Fruit fly (Drosophila melanogaster) whole organism, embryonic: ENCODE measurements around the gene Trm7-32.
A peak's percentile ranks its signal among the peaks of the same experiment; 100 is the strongest.

Experiments used
- ATbp ChIP-seq: fragments of 200-800 bp; sonication (Bioruptor generic); optimal IDR thresholded peaks from 2 replicates; lab custom pipeline; 2017; ENCODE audit warnings: missing biosample characterization, mild to moderate bottlenecking, missing genetic modification characterization, missing genetic modification reagents
- Bgb ChIP-seq: fragments of 200-800 bp; sonication (Bioruptor generic); IDR thresholded peaks from 2 replicates; pipeline ENCODE4 v1.3.6; 2022; ENCODE audit warnings: missing biosample characterization, missing genetic modification characterization; ENCODE audit not compliant: partially characterized antibody
- CG10209 ChIP-seq: fragments of 200-800 bp; sonication (Bioruptor generic); optimal IDR thresholded peaks from 3 replicates; lab custom pipeline; 2017; ENCODE audit warnings: missing biosample characterization, mild to moderate bottlenecking, missing genetic modification characterization, missing genetic modification reagents
- CG1024 ChIP-seq: fragments of 200-800 bp; sonication (Bioruptor generic); IDR thresholded peaks from 2 replicates; pipeline ENCODE4 v1.3.6; 2022; ENCODE audit warnings: missing biosample characterization, missing genetic modification characterization
- CG11504 ChIP-seq: fragments of 200-800 bp; sonication (Bioruptor generic); optimal IDR thresholded peaks from 3 replicates; lab custom pipeline; 2019; ENCODE audit warnings: missing biosample characterization, mild to moderate bottlenecking, missing genetic modification characterization, moderate library complexity
- CG13123 ChIP-seq: fragments of 200-800 bp; sonication (Bioruptor generic); optimal IDR thresholded peaks from 2 replicates; lab custom pipeline; 2016; ENCODE audit warnings: missing biosample characterization, missing genetic modification characterization
- CG13775 ChIP-seq: fragments of 200-800 bp; sonication (Bioruptor generic); optimal IDR thresholded peaks from 3 replicates; lab custom pipeline; 2017; ENCODE audit warnings: missing biosample characterization, mild to moderate bottlenecking, missing genetic modification characterization
- CG14014 ChIP-seq: fragments of 200-800 bp; sonication (Bioruptor generic); IDR thresholded peaks from 2 replicates; pipeline ENCODE4 v1.3.6; 2022; ENCODE audit warnings: missing biosample characterization, missing genetic modification characterization
- CG17186 ChIP-seq: fragments of 200-800 bp; sonication (Bioruptor generic); optimal IDR thresholded peaks from 3 replicates; lab custom pipeline; 2017; ENCODE audit warnings: missing biosample characterization, missing genetic modification reagents, missing genetic modification characterization
- CG34422 ChIP-seq: fragments of 200-800 bp; sonication (Bioruptor generic); IDR thresholded peaks from 3 replicates; pipeline ENCODE4 v1.3.6; 2022; ENCODE audit warnings: missing biosample characterization, missing genetic modification characterization
- CG4424 ChIP-seq: fragments of 200-800 bp; sonication (Bioruptor generic); optimal IDR thresholded peaks from 3 replicates; lab custom pipeline; 2016; ENCODE audit warnings: missing biosample characterization, missing genetic modification characterization
- CG6689 ChIP-seq: fragments of 200-800 bp; sonication (Bioruptor generic); IDR thresholded peaks from 2 replicates; pipeline ENCODE4 v1.3.6; 2022; ENCODE audit warnings: missing biosample characterization, missing genetic modification characterization
- CG7928 ChIP-seq: fragments of 200-800 bp; sonication (Bioruptor generic); optimal IDR thresholded peaks from 2 replicates; lab custom pipeline; 2017; ENCODE audit warnings: missing biosample characterization, mild to moderate bottlenecking, missing genetic modification characterization
- D19A ChIP-seq: fragments of 200-800 bp; optimal IDR thresholded peaks from 3 replicates; lab custom pipeline; 2019; ENCODE audit warnings: missing biosample characterization, mild to moderate bottlenecking, missing genetic modification characterization, moderate library complexity
- Dll ChIP-seq: fragments of 200-800 bp; sonication (Bioruptor generic); IDR thresholded peaks from 4 replicates; pipeline ENCODE4 v1.3.6; 2022; ENCODE audit warnings: missing biosample characterization, missing genetic modification characterization; ENCODE audit not compliant: partially characterized antibody
- NC2α ChIP-seq: fragments of 200-800 bp; sonication (Bioruptor generic); optimal IDR thresholded peaks from 2 replicates; lab custom pipeline; 2016; ENCODE audit warnings: missing biosample characterization, missing genetic modification characterization
- NK7.1 ChIP-seq: fragments of 200-800 bp; sonication (Bioruptor generic); optimal IDR thresholded peaks from 3 replicates; lab custom pipeline; 2016; ENCODE audit warnings: missing biosample characterization, missing genetic modification characterization
- Neu2 ChIP-seq: fragments of 200-800 bp; sonication (Bioruptor generic); optimal IDR thresholded peaks from 3 replicates; lab custom pipeline; 2016; ENCODE audit warnings: missing biosample characterization, missing genetic modification characterization, borderline replicate concordance
- Opbp ChIP-seq: fragments of 200-800 bp; sonication (Bioruptor generic); IDR thresholded peaks from 3 replicates; pipeline ENCODE4 v1.3.6; 2022; ENCODE audit warnings: missing biosample characterization, missing genetic modification characterization; ENCODE audit not compliant: partially characterized antibody
- Sry-δ ChIP-seq: fragments of 200-800 bp; sonication (Bioruptor generic); optimal IDR thresholded peaks from 2 replicates; lab custom pipeline; 2016; ENCODE audit warnings: missing biosample characterization, missing genetic modification characterization
- Stat92E ChIP-seq, 3 experiments: fragments of >200 bp in 2 of 3; fragments of 200-800 bp in 1 of 3; sonication (Bioruptor generic) in 1 of 3; optimal IDR thresholded peaks; 2 replicates each; lab custom pipeline; 2017 to 2019; ENCODE audit warnings: missing biosample characterization in 3 of 3, missing genetic modification characterization in 3 of 3, mild to moderate bottlenecking in 1 of 3, moderate library complexity in 1 of 3
- Xrp1 ChIP-seq: fragments of 200-800 bp; sonication (Bioruptor generic); IDR thresholded peaks from 2 replicates; pipeline ENCODE4 v1.3.6; 2022; ENCODE audit warnings: missing biosample characterization, missing genetic modification characterization
- az2 ChIP-seq: fragments of 200-800 bp; sonication (Bioruptor generic); optimal IDR thresholded peaks from 3 replicates; lab custom pipeline; 2016; ENCODE audit warnings: missing biosample characterization, missing genetic modification characterization
- br ChIP-seq: fragments of >200 bp; optimal IDR thresholded peaks from 2 replicates; lab custom pipeline; 2017
- caup ChIP-seq: fragments of 200-800 bp; sonication (Bioruptor generic); optimal IDR thresholded peaks from 3 replicates; lab custom pipeline; 2017; ENCODE audit warnings: missing biosample characterization, mild to moderate bottlenecking, missing genetic modification characterization, moderate library complexity; ENCODE audit not compliant: severe bottlenecking
- dati ChIP-seq: fragments of 200-800 bp; sonication (Bioruptor generic); IDR thresholded peaks from 2 replicates; pipeline ENCODE4 v1.3.6; 2022; ENCODE audit warnings: missing biosample characterization, missing genetic modification characterization
- dimm ChIP-seq: fragments of 200-800 bp; sonication (Bioruptor generic); IDR thresholded peaks from 2 replicates; pipeline ENCODE4 v1.3.6; 2022; ENCODE audit warnings: missing biosample characterization, missing genetic modification characterization
- disco-r ChIP-seq: fragments of 200-800 bp; sonication (Bioruptor generic); optimal IDR thresholded peaks from 2 replicates; lab custom pipeline; 2016; ENCODE audit warnings: missing biosample characterization, missing genetic modification characterization
- ems ChIP-seq: fragments of 200-800 bp; sonication (Bioruptor generic); optimal IDR thresholded peaks from 3 replicates; lab custom pipeline; 2016; ENCODE audit warnings: missing biosample characterization, missing genetic modification characterization
- esg ChIP-seq: fragments of 200-800 bp; sonication (Bioruptor generic); conservative IDR thresholded peaks from 2 replicates; pipeline ENCODE4 v1.3.6; 2022; ENCODE audit warnings: missing biosample characterization, missing genetic modification characterization
- eyg ChIP-seq: fragments of 200-800 bp; sonication (Bioruptor generic); optimal IDR thresholded peaks from 3 replicates; lab custom pipeline; 2016; ENCODE audit warnings: missing biosample characterization, missing genetic modification characterization
- gfzf ChIP-seq: fragments of 200-800 bp; sonication (Bioruptor generic); optimal IDR thresholded peaks from 2 replicates; lab custom pipeline; 2016; ENCODE audit warnings: missing biosample characterization, mild to moderate bottlenecking, missing genetic modification characterization, moderate library complexity
- kni ChIP-seq: fragments of 200-800 bp; sonication (Bioruptor generic); optimal IDR thresholded peaks from 3 replicates; lab custom pipeline; 2017; ENCODE audit warnings: mild to moderate bottlenecking, missing biosample characterization, missing genetic modification reagents, missing genetic modification characterization
- lov ChIP-seq, 2 experiments: fragments of 200-800 bp in 1 of 2; fragments of >200 bp in 1 of 2; sonication (Bioruptor generic) in 1 of 2; IDR thresholded peaks in 1 of 2; optimal IDR thresholded peaks in 1 of 2; 2 replicates in 1 of 2; 3 replicates in 1 of 2; pipeline versions ENCODE4 v1.3.6 to Lab custom; 2017 to 2022; ENCODE audit warnings: missing biosample characterization in 1 of 2, missing genetic modification characterization in 1 of 2
- nau ChIP-seq: fragments of 200-800 bp; sonication (Bioruptor generic); optimal IDR thresholded peaks from 3 replicates; lab custom pipeline; 2017; ENCODE audit warnings: missing biosample characterization, mild to moderate bottlenecking, missing genetic modification characterization, missing genetic modification reagents
- peb ChIP-seq: fragments of 200-800 bp; sonication (Bioruptor generic); IDR thresholded peaks from 2 replicates; pipeline ENCODE4 v1.3.6; 2022; ENCODE audit warnings: missing biosample characterization, missing genetic modification characterization
- phol ChIP-seq: fragments of 200-800 bp; sonication (Bioruptor generic); optimal IDR thresholded peaks from 3 replicates; lab custom pipeline; 2018; ENCODE audit warnings: missing biosample characterization, mild to moderate bottlenecking, missing genetic modification characterization, moderate library complexity
- pros ChIP-seq: fragments of 200-800 bp; sonication (Bioruptor generic); optimal IDR thresholded peaks from 3 replicates; lab custom pipeline; 2019; ENCODE audit warnings: missing biosample characterization, mild to moderate bottlenecking, missing genetic modification characterization, moderate library complexity
- psq ChIP-seq: fragments of 200-800 bp; sonication (Bioruptor generic); optimal IDR thresholded peaks from 2 replicates; lab custom pipeline; 2017; ENCODE audit warnings: missing biosample characterization, missing genetic modification characterization
- repo ChIP-seq: fragments of 200-800 bp; sonication (Bioruptor generic); optimal IDR thresholded peaks from 2 replicates; lab custom pipeline; 2016; ENCODE audit warnings: missing biosample characterization, missing genetic modification characterization
- schlank ChIP-seq: fragments of 200-800 bp; sonication (Bioruptor generic); optimal IDR thresholded peaks from 2 replicates; lab custom pipeline; 2018; ENCODE audit warnings: missing biosample characterization, mild to moderate bottlenecking, missing genetic modification characterization
- sd ChIP-seq: fragments of 200-800 bp; sonication (Bioruptor generic); optimal IDR thresholded peaks from 3 replicates; lab custom pipeline; 2018; ENCODE audit warnings: missing biosample characterization, mild to moderate bottlenecking, missing genetic modification characterization, moderate library complexity
- slp2 ChIP-seq: fragments of 200-800 bp; sonication (Bioruptor generic); optimal IDR thresholded peaks from 2 replicates; lab custom pipeline; 2016; ENCODE audit warnings: missing biosample characterization, missing genetic modification characterization
- stc ChIP-seq: fragments of 200-800 bp; sonication (Bioruptor generic); IDR thresholded peaks from 2 replicates; pipeline ENCODE4 v1.3.6; 2022; ENCODE audit warnings: missing biosample characterization, missing genetic modification characterization
- tgo ChIP-seq: fragments of 200-800 bp; sonication (Bioruptor generic); IDR thresholded peaks from 3 replicates; pipeline ENCODE4 v1.3.6; 2022; ENCODE audit warnings: missing biosample characterization, missing genetic modification characterization
- unc-4 ChIP-seq: fragments of 200-800 bp; sonication (Bioruptor generic); IDR thresholded peaks from 2 replicates; pipeline ENCODE4 v1.3.6; 2022; ENCODE audit warnings: missing biosample characterization, missing genetic modification characterization; ENCODE audit not compliant: partially characterized antibody

The Trm7-32 gene

dm6 chr3R:17052465-17053149, 12.1 kb downstream of the Trm7-32 start (continued):
- TF ChIP-seq lov (optimal IDR thresholded peaks at IDR 0.05; lab: Kevin White, UChicago): no peak
- TF ChIP-seq lov (GFP tag; IDR thresholded peaks at IDR 0.05; lab: Robert Waterston, UW): 0 out of 3 replicates have a peak, but pooled peaks have one; percentile 69
- no peak for TF ChIP-seq Dll (GFP tag; lab: Robert Waterston, UW)
- TF ChIP-seq repo: no peak
- peak; percentile 69 for TF ChIP-seq CG13775 (GFP tag; lab: Kevin White, UChicago)

- no peak; the same call in 1 of the 2 replicates for TF ChIP-seq unc-4 (GFP tag; lab: Robert Waterston, UW)
- TF ChIP-seq caup (GFP tag; lab: Kevin White, UChicago): peak; percentile 36
- no peak for TF ChIP-seq phol
- no peak for TF ChIP-seq CG10209
- no peak for TF ChIP-seq gfzf (GFP tag; lab: Kevin White, UChicago)
- no peak for TF ChIP-seq peb
- TF ChIP-seq pros (GFP tag; lab: Kevin White, UChicago): peak; percentile 58
- TF ChIP-seq dimm: no peak
- no peak for TF ChIP-seq Xrp1 (GFP tag; lab: Robert Waterston, UW)
- no peak for TF ChIP-seq psq (GFP tag; lab: Kevin White, UChicago)
- TF ChIP-seq NC2α (GFP tag; lab: Kevin White, UChicago): peak; percentile 5
- TF ChIP-seq az2: no peak
- 0 out of 3 replicates have a peak, but pooled peaks have one; percentile 50 for TF ChIP-seq Opbp (GFP tag; lab: Robert Waterston, UW)
- no peak for TF ChIP-seq tgo
- no peak for TF ChIP-seq Neu2 (GFP tag; lab: Kevin White, UChicago)
- TF ChIP-seq Bgb (GFP tag; lab: Robert Waterston, UW): peak; percentile 43
- TF ChIP-seq CG11504 (tag; lab: Kevin White, UChicago): no peak
- TF ChIP-seq Sry-δ (GFP tag; lab: Kevin White, UChicago): no peak
- peak; percentile 41 for TF ChIP-seq kni (GFP tag; lab: Kevin White, UChicago)
- TF ChIP-seq slp2 (GFP tag; lab: Kevin White, UChicago): no peak
- no peak for TF ChIP-seq eyg (GFP tag; lab: Kevin White, UChicago)
- TF ChIP-seq nau (GFP tag; lab: Kevin White, UChicago): no peak
- TF ChIP-seq CG6689 (GFP tag; lab: Robert Waterston, UW): no peak
- TF ChIP-seq br (lab: Kevin White, UChicago): no peak
- TF ChIP-seq CG14014 (GFP tag; lab: Robert Waterston, UW): peak; percentile 14; the same call in 1 of the 2 replicates
- no peak for TF ChIP-seq ATbp (GFP tag; lab: Kevin White, UChicago)
- no peak for TF ChIP-seq ems (GFP tag; lab: Kevin White, UChicago)
- no peak for TF ChIP-seq CG7928 (GFP tag; lab: Kevin White, UChicago)
- TF ChIP-seq stc (GFP tag; lab: Robert Waterston, UW): no peak
- peak; percentile 7 for TF ChIP-seq sd
- no peak for TF ChIP-seq dati (GFP tag; lab: Robert Waterston, UW)
- TF ChIP-seq NK7.1 (GFP tag; lab: Kevin White, UChicago): no peak
- no peak for TF ChIP-seq schlank
- TF ChIP-seq CG4424 (GFP tag; lab: Kevin White, UChicago): no peak
- TF ChIP-seq esg: no peak
- TF ChIP-seq disco-r (GFP tag; lab: Kevin White, UChicago): no peak
- peak; percentile 48; the same call in 1 of the 3 replicates for TF ChIP-seq CG34422 (GFP tag; lab: Robert Waterston, UW)
- TF ChIP-seq CG17186 (GFP tag; lab: Kevin White, UChicago): no peak
- no peak for TF ChIP-seq CG1024 (GFP tag; lab: Robert Waterston, UW)
- no peak for TF ChIP-seq CG13123 (GFP tag; lab: Kevin White, UChicago)
- TF ChIP-seq Stat92E (GFP tag; optimal IDR thresholded peaks at IDR 0.05; lab: Kevin White, UChicago): peak in 1 of 3 experiments; percentile 52
- TF ChIP-seq D19A (tag; lab: Kevin White, UChicago): no peak
These were observed 13.1 kb downstream of the Trm7-32 start, which contains the start of gene Dad for dm6 chr3R:17053415-17054177. Gene Dad (plus strand): TSS chr3R:17054007.
